Fruit fly (Drosophila melanogaster) whole organism, embryonic: ENCODE data around the gene CG13126.

ENCODE experiments used
- Blimp-1 ChIP-seq: fragments of 200-800 bp; sonication (Bioruptor generic); optimal IDR thresholded peaks from 3 replicates; lab custom pipeline; 2018; ENCODE audit warnings: missing biosample characterization, missing genetic modification characterization, mild to moderate bottlenecking, moderate library complexity, missing genetic modification reagents
- CG1024 ChIP-seq: fragments of 200-800 bp; sonication (Bioruptor generic); IDR thresholded peaks from 2 replicates; pipeline ENCODE4 v1.3.6; 2022; ENCODE audit warnings: missing biosample characterization, missing genetic modification characterization
- CG10274 ChIP-seq: fragments of 200-800 bp; sonication (Bioruptor generic); optimal IDR thresholded peaks from 3 replicates; lab custom pipeline; 2017; ENCODE audit warnings: missing biosample characterization, mild to moderate bottlenecking, missing genetic modification characterization
- CG11695 ChIP-seq: fragments of 200-800 bp; sonication (Bioruptor generic); IDR thresholded peaks from 3 replicates; pipeline ENCODE4 v1.3.6; 2022; ENCODE audit warnings: missing biosample characterization, missing genetic modification characterization
- CG13424 ChIP-seq: fragments of 200-800 bp; sonication (Bioruptor generic); optimal IDR thresholded peaks from 2 replicates; lab custom pipeline; 2019; ENCODE audit warnings: missing biosample characterization, mild to moderate bottlenecking, missing genetic modification characterization, moderate library complexity
- CG13775 ChIP-seq: fragments of 200-800 bp; sonication (Bioruptor generic); optimal IDR thresholded peaks from 3 replicates; lab custom pipeline; 2017; ENCODE audit warnings: missing biosample characterization, mild to moderate bottlenecking, missing genetic modification characterization
- CG14441 ChIP-seq: fragments of 200-800 bp; sonication (Bioruptor generic); IDR thresholded peaks from 2 replicates; pipeline ENCODE4 v1.3.6; 2022; ENCODE audit warnings: missing biosample characterization, missing genetic modification characterization
- CG14710 ChIP-seq: fragments of 200-800 bp; sonication (Bioruptor generic); optimal IDR thresholded peaks from 3 replicates; lab custom pipeline; 2019; ENCODE audit warnings: missing biosample characterization, mild to moderate bottlenecking, missing genetic modification characterization, moderate library complexity
- CG17361 ChIP-seq: fragments of 200-800 bp; sonication (Bioruptor generic); IDR thresholded peaks from 3 replicates; pipeline ENCODE4 v1.3.6; 2022; ENCODE audit warnings: missing biosample characterization, missing genetic modification characterization
- CG17912 ChIP-seq: fragments of 200-800 bp; sonication (Bioruptor generic); optimal IDR thresholded peaks from 2 replicates; lab custom pipeline; 2018; ENCODE audit warnings: missing biosample characterization, mild to moderate bottlenecking, missing genetic modification characterization
- CG18476 ChIP-seq: fragments of 200-800 bp; sonication (Bioruptor generic); optimal IDR thresholded peaks from 2 replicates; lab custom pipeline; 2016; ENCODE audit warnings: missing biosample characterization, mild to moderate bottlenecking, missing genetic modification characterization
- CG18764 ChIP-seq: fragments of 200-800 bp; sonication (Bioruptor generic); optimal IDR thresholded peaks from 3 replicates; lab custom pipeline; 2016; ENCODE audit warnings: missing biosample characterization, missing genetic modification characterization
- CG2199 ChIP-seq: fragments of 200-800 bp; sonication (Bioruptor generic); IDR thresholded peaks from 3 replicates; pipeline ENCODE4 v1.3.6; 2022; ENCODE audit warnings: missing biosample characterization, missing genetic modification characterization
- CG30431 ChIP-seq: fragments of 200-800 bp; sonication (Bioruptor generic); optimal IDR thresholded peaks from 2 replicates; lab custom pipeline; 2017; ENCODE audit warnings: missing biosample characterization, missing genetic modification characterization
- CG31224 ChIP-seq: fragments of 200-800 bp; sonication (Bioruptor generic); IDR thresholded peaks from 2 replicates; pipeline ENCODE4 v1.3.6; 2022; ENCODE audit warnings: missing biosample characterization, missing genetic modification characterization
- CG33213 ChIP-seq: fragments of 200-800 bp; sonication (Bioruptor generic); optimal IDR thresholded peaks from 3 replicates; lab custom pipeline; 2016; ENCODE audit warnings: missing biosample characterization, missing genetic modification characterization
- CG43689 ChIP-seq: fragments of 200-800 bp; sonication (Bioruptor generic); IDR thresholded peaks from 2 replicates; pipeline ENCODE4 v1.3.6; 2022; ENCODE audit warnings: missing biosample characterization, missing genetic modification characterization
- CG6765 ChIP-seq: fragments of 200-800 bp; sonication (Bioruptor generic); optimal IDR thresholded peaks from 3 replicates; lab custom pipeline; 2017; ENCODE audit warnings: missing biosample characterization, mild to moderate bottlenecking, missing genetic modification characterization
- CG9215 ChIP-seq: fragments of 200-800 bp; sonication (Bioruptor generic); IDR thresholded peaks from 2 replicates; pipeline ENCODE4 v1.3.6; 2022; ENCODE audit warnings: missing biosample characterization, missing genetic modification characterization
- CG9609 ChIP-seq: fragments of 200-800 bp; sonication (Bioruptor generic); optimal IDR thresholded peaks from 3 replicates; lab custom pipeline; 2016; ENCODE audit warnings: missing biosample characterization, missing genetic modification characterization
- Dbx ChIP-seq: fragments of 200-800 bp; sonication (Bioruptor generic); IDR thresholded peaks from 3 replicates; pipeline ENCODE4 v1.3.6; 2022; ENCODE audit warnings: missing biosample characterization, missing genetic modification characterization
- Elba2 ChIP-seq: fragments of 200-800 bp; sonication (Bioruptor generic); optimal IDR thresholded peaks from 3 replicates; lab custom pipeline; 2016; ENCODE audit warnings: missing biosample characterization, missing genetic modification characterization
- Ets65A ChIP-seq: fragments of 200-800 bp; sonication (Bioruptor generic); peaks from one replicate; lab custom pipeline; 2016; ENCODE audit warnings: missing biosample characterization, missing genetic modification characterization
- Fer3 ChIP-seq: fragments of 200-800 bp; sonication (Bioruptor generic); optimal IDR thresholded peaks from 2 replicates; lab custom pipeline; 2018; ENCODE audit warnings: missing biosample characterization, mild to moderate bottlenecking, missing genetic modification characterization, moderate library complexity
- Hr78 ChIP-seq, 2 experiments: fragments of 200-800 bp in 1 of 2; fragments of >200 bp in 1 of 2; sonication (Bioruptor generic) in 1 of 2; optimal IDR thresholded peaks; 2 replicates each; lab custom pipeline; 2017 to 2019; ENCODE audit warnings: missing biosample characterization in 2 of 2, missing genetic modification characterization in 2 of 2, mild to moderate bottlenecking in 1 of 2, moderate library complexity in 1 of 2
- Mes4 ChIP-seq: fragments of 200-800 bp; sonication (Bioruptor generic); optimal IDR thresholded peaks from 2 replicates; lab custom pipeline; 2016; ENCODE audit warnings: missing biosample characterization, missing genetic modification characterization
- NFAT ChIP-seq: fragments of 200-800 bp; sonication (Bioruptor generic); IDR thresholded peaks from 2 replicates; pipeline ENCODE4 v1.3.6; 2022; ENCODE audit warnings: missing biosample characterization, missing genetic modification characterization
- NfI ChIP-seq: fragments of 200-800 bp; sonication (Bioruptor generic); optimal IDR thresholded peaks from 3 replicates; lab custom pipeline; 2018; ENCODE audit warnings: missing biosample characterization, mild to moderate bottlenecking, missing genetic modification characterization, moderate library complexity
- Rfx ChIP-seq: fragments of 200-800 bp; sonication (Bioruptor generic); IDR thresholded peaks from 2 replicates; pipeline ENCODE4 v1.3.6; 2022; ENCODE audit warnings: missing biosample characterization, missing genetic modification characterization
- Side ChIP-seq: fragments of 200-800 bp; sonication (Bioruptor generic); optimal IDR thresholded peaks from 2 replicates; lab custom pipeline; 2016; ENCODE audit warnings: missing biosample characterization, missing genetic modification characterization
- Sox102F ChIP-seq: fragments of 200-800 bp; sonication (Bioruptor generic); optimal IDR thresholded peaks from 2 replicates; lab custom pipeline; 2018; ENCODE audit warnings: missing biosample characterization, mild to moderate bottlenecking, missing genetic modification characterization, moderate library complexity
- ap ChIP-seq: fragments of 200-800 bp; sonication (Bioruptor generic); IDR thresholded peaks from 2 replicates; pipeline ENCODE4 v1.3.6; 2022; ENCODE audit warnings: missing biosample characterization, missing genetic modification characterization
- chif ChIP-seq, 2 experiments: fragments of 200-800 bp; sonication (Bioruptor generic); optimal IDR thresholded peaks; 3 replicates each; lab custom pipeline; 2016; ENCODE audit warnings: missing biosample characterization in 2 of 2, missing genetic modification characterization in 2 of 2
- croc ChIP-seq: fragments of 200-800 bp; sonication (Bioruptor generic); conservative IDR thresholded peaks from 3 replicates; pipeline ENCODE4 v1.3.6; 2022; ENCODE audit warnings: missing biosample characterization, missing genetic modification characterization
- dpn ChIP-seq, 2 experiments: fragments of 200-800 bp; sonication (Bioruptor generic); optimal IDR thresholded peaks; 3 replicates each; lab custom pipeline; 2016; ENCODE audit warnings: missing biosample characterization in 2 of 2, missing genetic modification characterization in 2 of 2
- dysf ChIP-seq: fragments of 200-800 bp; sonication (Bioruptor generic); IDR thresholded peaks from 3 replicates; pipeline ENCODE4 v1.3.6; 2022; ENCODE audit warnings: missing biosample characterization, missing genetic modification characterization
- esg ChIP-seq: fragments of 200-800 bp; sonication (Bioruptor generic); conservative IDR thresholded peaks from 2 replicates; pipeline ENCODE4 v1.3.6; 2022; ENCODE audit warnings: missing biosample characterization, missing genetic modification characterization
- grau ChIP-seq: fragments of 200-800 bp; optimal IDR thresholded peaks from 3 replicates; lab custom pipeline; 2019; ENCODE audit warnings: missing biosample characterization, mild to moderate bottlenecking, missing genetic modification characterization, moderate library complexity
- gsb ChIP-seq: fragments of 200-800 bp; sonication (Bioruptor generic); IDR thresholded peaks from 2 replicates; pipeline ENCODE4 v1.3.6; 2022; ENCODE audit warnings: missing biosample characterization, missing genetic modification characterization
- gsb-n ChIP-seq: fragments of 200-800 bp; sonication (Bioruptor generic); optimal IDR thresholded peaks from 3 replicates; lab custom pipeline; 2018; ENCODE audit warnings: missing biosample characterization, mild to moderate bottlenecking, missing genetic modification characterization
- her ChIP-seq: fragments of 200-800 bp; sonication (Bioruptor generic); optimal IDR thresholded peaks from 2 replicates; lab custom pipeline; 2016; ENCODE audit warnings: missing biosample characterization, missing genetic modification characterization
- onecut ChIP-seq: fragments of 200-800 bp; sonication (Bioruptor generic); IDR thresholded peaks from 2 replicates; pipeline ENCODE4 v1.3.6; 2022; ENCODE audit warnings: missing biosample characterization, missing genetic modification characterization
- otp ChIP-seq: fragments of 200-800 bp; sonication (Bioruptor generic); IDR thresholded peaks from 3 replicates; pipeline ENCODE4, ENCODE4 v1.3.6; 2022; ENCODE audit warnings: missing biosample characterization, missing genetic modification characterization
- salm ChIP-seq: fragments of 200-800 bp; sonication (Bioruptor generic); optimal IDR thresholded peaks from 2 replicates; lab custom pipeline; 2018; ENCODE audit warnings: missing biosample characterization, mild to moderate bottlenecking, missing genetic modification characterization
- sd ChIP-seq: fragments of 200-800 bp; sonication (Bioruptor generic); optimal IDR thresholded peaks from 3 replicates; lab custom pipeline; 2018; ENCODE audit warnings: missing biosample characterization, mild to moderate bottlenecking, missing genetic modification characterization, moderate library complexity
- sr ChIP-seq: fragments of 200-800 bp; sonication (Bioruptor generic); IDR thresholded peaks from 3 replicates; pipeline ENCODE4 v1.3.6; 2022; ENCODE audit warnings: missing biosample characterization, missing genetic modification characterization
- sug ChIP-seq: fragments of 200-800 bp; optimal IDR thresholded peaks from 2 replicates; lab custom pipeline; 2019; ENCODE audit warnings: missing biosample characterization, mild to moderate bottlenecking, missing genetic modification characterization, moderate library complexity
- wor ChIP-seq: fragments of 200-800 bp; sonication (Bioruptor generic); IDR thresholded peaks from 2 replicates; pipeline ENCODE4 v1.3.6; 2022; ENCODE audit warnings: missing biosample characterization, missing genetic modification characterization
- zfh1 ChIP-seq: fragments of 200-800 bp; sonication (Bioruptor generic); IDR thresholded peaks from 3 replicates; pipeline ENCODE4 v1.3.6; 2022; ENCODE audit warnings: missing biosample characterization, missing genetic modification characterization

CG13126 gene

dm6 chr2L:9986402-9987350, 32.7 kb upstream of the CG13126 start (continued):
- TF ChIP-seq CG2199 (GFP tag; lab: Robert Waterston, UW) (0 out of 3 replicates have a peak, but pooled peaks have one; percentile 27), salm (no peak), wor (GFP tag; lab: Robert Waterston, UW) (peak; percentile 34), Elba2 (GFP tag; lab: Kevin White, UChicago) (no peak), gsb-n (tag; lab: Kevin White, UChicago) (peak; percentile 16), Rfx (GFP tag; lab: Robert Waterston, UW) (peak; percentile 45; the same call in 1 of the 2 replicates), CG18476 (GFP tag; lab: Kevin White, UChicago) (no peak), Sox102F (GFP tag; lab: Kevin White, UChicago) (peak; percentile 72), CG17361 (GFP tag; lab: Robert Waterston, UW) (peak; percentile 62; the same call in 2 of the 3 replicates), CG43689 (GFP tag; lab: Robert Waterston, UW) (0 out of 2 replicates have a peak, but pooled peaks have one; percentile 4), Dbx (no peak), ap (GFP tag; lab: Robert Waterston, UW) (peak; percentile 33; the same call in 1 of the 2 replicates), CG9609 (peak; percentile 44), croc (peak; percentile 68), CG9215 (GFP tag; lab: Robert Waterston, UW) (peak; percentile 17; the same call in 1 of the 2 replicates), CG17912 (GFP tag; lab: Kevin White, UChicago) (no peak), Hr78 (GFP tag; optimal IDR thresholded peaks at IDR 0.05; lab: Kevin White, UChicago) (peak in 1 of 2 experiments; percentile 30), chif (GFP tag; optimal IDR thresholded peaks at IDR 0.05; lab: Kevin White, UChicago) (peak; percentile 11 to 31), CG18764 (GFP tag; lab: Kevin White, UChicago) (peak; percentile 22), onecut (GFP tag; lab: Robert Waterston, UW) (peak; percentile 68), CG13775 (no peak), her (GFP tag; lab: Kevin White, UChicago) (no peak), grau (tag; lab: Kevin White, UChicago) (peak; percentile 84), NfI (GFP tag; lab: Kevin White, UChicago) (peak; percentile 47), Mes4 (GFP tag; lab: Kevin White, UChicago) (peak; percentile 20), Ets65A (peak; percentile 95), CG31224 (GFP tag; lab: Robert Waterston, UW) (no peak), CG11695 (GFP tag; lab: Robert Waterston, UW) (no peak), otp (GFP tag; lab: Robert Waterston, UW) (peak; percentile 70; the same call in 2 of the 3 replicates), esg (GFP tag; lab: Robert Waterston, UW) (0 out of 2 replicates have a peak, but pooled peaks have one; percentile 12), zfh1 (peak; percentile 75; the same call in 2 of the 3 replicates), CG10274 (GFP tag; lab: Kevin White, UChicago) (no peak), sd (tag; lab: Kevin White, UChicago) (no peak), dysf (GFP tag; lab: Robert Waterston, UW) (peak; percentile 55; the same call in 2 of the 3 replicates), CG33213 (GFP tag; lab: Kevin White, UChicago) (no peak), NFAT (GFP tag; lab: Robert Waterston, UW) (no peak), Blimp-1 (GFP tag; lab: Kevin White, UChicago) (peak; percentile 78), sug (tag; lab: Kevin White, UChicago) (no peak), Fer3 (tag; lab: Kevin White, UChicago) (peak; percentile 18), CG30431 (peak; percentile 11), gsb (GFP tag; lab: Robert Waterston, UW) (no peak), CG1024 (GFP tag; lab: Robert Waterston, UW) (peak; percentile 70), CG13424 (tag; lab: Kevin White, UChicago) (peak; percentile 34), CG6765 (GFP tag; lab: Kevin White, UChicago) (no peak), CG14441 (GFP tag; lab: Robert Waterston, UW) (peak; percentile 64), sr (GFP tag; lab: Robert Waterston, UW) (0 out of 3 replicates have a peak, but pooled peaks have one; percentile 33), dpn (GFP tag; optimal IDR thresholded peaks at IDR 0.05; lab: Kevin White, UChicago) (peak; percentile 20 to 56), Side (GFP tag; lab: Kevin White, UChicago) (no peak), CG14710 (tag; lab: Kevin White, UChicago) (peak; percentile 47)
